Fruit fly (Drosophila melanogaster): Measurements from ENCODE around the gene CG14937.

CG14937 gene

DNA sequence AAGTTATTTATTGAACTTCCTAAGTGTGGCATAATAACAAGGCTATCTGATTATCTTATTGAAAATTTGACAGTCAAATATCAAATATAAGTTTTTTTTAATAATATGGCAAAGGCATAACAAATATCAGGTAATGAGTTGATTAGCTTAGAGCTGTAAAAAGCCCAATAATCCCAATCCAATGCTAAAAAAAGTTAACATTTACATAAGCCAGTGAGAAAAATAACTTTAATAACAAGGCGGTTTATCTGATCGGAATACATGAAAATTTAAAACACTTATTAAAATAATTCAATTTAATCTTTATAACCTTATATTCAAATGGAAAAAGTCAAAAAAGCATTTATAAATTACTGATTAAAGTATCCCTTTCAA, 14.4 kb upstream of the CG14937 start (continued):
- TF ChIP-seq CG15269 (tag; optimal IDR thresholded peaks at IDR 0.05): no peak
- no peak for TF ChIP-seq Lpt (GFP tag; optimal IDR thresholded peaks at IDR 0.05)
- TF ChIP-seq CG17612 (GFP tag; IDR thresholded peaks at IDR 0.05): no peak
- TF ChIP-seq sqz (GFP tag; optimal IDR thresholded peaks at IDR 0.05): no peak
- TF ChIP-seq CG31441 (GFP tag; IDR thresholded peaks at IDR 0.05): peak; percentile 11; the same call in 1 of the 2 replicates
- TF ChIP-seq Rx (GFP tag; IDR thresholded peaks at IDR 0.05): no peak
- no peak for TF ChIP-seq so (GFP tag; IDR thresholded peaks at IDR 0.05)
- TF ChIP-seq CG15073 (GFP tag; optimal IDR thresholded peaks at IDR 0.05): no peak
- no peak for TF ChIP-seq Hand (GFP tag; optimal IDR thresholded peaks at IDR 0.05)
- peak; percentile 48 for TF ChIP-seq CoRest (tag; optimal IDR thresholded peaks at IDR 0.05)
- TF ChIP-seq Ssrp (tag; optimal IDR thresholded peaks at IDR 0.05): peak; percentile 18
- TF ChIP-seq inv (GFP tag; IDR thresholded peaks at IDR 0.05; ENCODE audit: partially characterized antibody): no peak
- TF ChIP-seq CG32767 (GFP tag; IDR thresholded peaks at IDR 0.05): no peak
- no peak for TF ChIP-seq CG9797 (GFP tag; optimal IDR thresholded peaks at IDR 0.05)
- TF ChIP-seq Ets65A (GFP tag): peak; percentile 62
- no peak for TF ChIP-seq gcm (GFP tag; optimal IDR thresholded peaks at IDR 0.05)
- TF ChIP-seq CG17361 (GFP tag; IDR thresholded peaks at IDR 0.05): peak; percentile 55
- peak; percentile 10 for TF ChIP-seq CG18619 (GFP tag; optimal IDR thresholded peaks at IDR 0.05)
- no peak for TF ChIP-seq gsb (GFP tag; IDR thresholded peaks at IDR 0.05)
- no peak for TF ChIP-seq CG10959 (GFP tag; IDR thresholded peaks at IDR 0.05)
- no peak for TF ChIP-seq BtbVII (GFP tag; optimal IDR thresholded peaks at IDR 0.05)
- TF ChIP-seq ap (GFP tag; IDR thresholded peaks at IDR 0.05): no peak
- TF ChIP-seq Sry-β (GFP tag; optimal IDR thresholded peaks at IDR 0.05): peak; percentile 95
- TF ChIP-seq ERR (GFP tag; optimal IDR thresholded peaks at IDR 0.05): no peak
- no peak for TF ChIP-seq phol (tag; optimal IDR thresholded peaks at IDR 0.05)
- no peak for TF ChIP-seq CG12769 (tag; optimal IDR thresholded peaks at IDR 0.05)
- no peak for TF ChIP-seq fd3F (GFP tag; optimal IDR thresholded peaks at IDR 0.05)
- no peak for TF ChIP-seq CG1792 (GFP tag; optimal IDR thresholded peaks at IDR 0.05)
- no peak for TF ChIP-seq bab2 (GFP tag; optimal IDR thresholded peaks at IDR 0.05)

DNA sequence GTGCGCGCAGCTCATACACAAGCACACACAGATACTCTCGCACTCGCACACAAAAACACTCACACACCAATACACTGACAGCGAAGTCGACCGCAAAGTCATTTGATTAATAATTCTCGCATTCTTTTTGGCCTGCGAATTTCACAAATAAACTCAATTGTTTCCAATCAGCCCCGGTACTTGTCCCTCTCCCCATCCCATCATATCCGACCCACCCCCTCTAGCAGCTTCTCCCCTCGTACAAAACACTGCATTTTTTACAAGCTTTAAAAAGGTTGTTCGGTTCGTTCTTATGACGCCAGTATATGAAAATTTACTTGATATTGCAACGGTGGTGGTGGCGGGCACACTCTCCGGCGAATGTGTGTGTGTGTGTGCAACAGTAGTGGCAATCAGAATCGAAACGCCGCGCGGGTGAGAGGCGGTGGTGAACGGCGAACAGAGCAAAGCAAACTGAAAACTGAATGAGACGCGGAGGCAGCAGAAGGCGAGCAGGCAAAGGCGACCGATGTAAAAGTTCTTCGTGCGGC, 13.9 kb upstream of the CG14937 start:
- TF ChIP-seq CG14965 (GFP tag; optimal IDR thresholded peaks at IDR 0.05; ENCODE audit: borderline replicate concordance) (no peak), CG2199 (GFP tag; IDR thresholded peaks at IDR 0.05) (0 out of 3 replicates have a peak, but pooled peaks have one; percentile 74), tup (GFP tag; optimal IDR thresholded peaks at IDR 0.05) (no peak), repo (GFP tag; optimal IDR thresholded peaks at IDR 0.05) (peak; percentile 48), Dip2 (GFP tag; IDR thresholded peaks at IDR 0.05) (no peak), CG17829 (tag; optimal IDR thresholded peaks at IDR 0.05) (no peak), CG6272 (GFP tag; IDR thresholded peaks at IDR 0.05) (0 out of 2 replicates have a peak, but pooled peaks have one; percentile 15), amos (GFP tag; IDR thresholded peaks at IDR 0.05; ENCODE audit: partially characterized antibody) (peak; percentile 53; the same call in 1 of the 2 replicates), CG9817 (tag; optimal IDR thresholded peaks at IDR 0.05) (no peak), CG15073 (GFP tag; optimal IDR thresholded peaks at IDR 0.05) (peak; percentile 87), Mad (GFP tag; optimal IDR thresholded peaks at IDR 0.05) (peak; percentile 2), ase (GFP tag; IDR thresholded peaks at IDR 0.05) (no peak), CG11696 (GFP tag; IDR thresholded peaks at IDR 0.05) (no peak), CG6254 (GFP tag; optimal IDR thresholded peaks at IDR 0.05) (no peak), CG17186 (GFP tag; optimal IDR thresholded peaks at IDR 0.05) (no peak), Bdp1 (GFP tag; optimal IDR thresholded peaks at IDR 0.05) (no peak), fd102C (GFP tag; optimal IDR thresholded peaks at IDR 0.05) (no peak), Side (GFP tag; optimal IDR thresholded peaks at IDR 0.05) (peak; percentile 34), fd96Cb (tag; optimal IDR thresholded peaks at IDR 0.05) (no peak), CG34422 (GFP tag; IDR thresholded peaks at IDR 0.05) (peak; percentile 72; the same call in 1 of the 3 replicates), danr (GFP tag; IDR thresholded peaks at IDR 0.05) (no peak), bab2 (GFP tag; optimal IDR thresholded peaks at IDR 0.05) (no peak), BtbVII (GFP tag; optimal IDR thresholded peaks at IDR 0.05) (no peak), NC2β (GFP tag; optimal IDR thresholded peaks at IDR 0.05) (no peak), CG10209 (GFP tag; optimal IDR thresholded peaks at IDR 0.05) (no peak), usp (GFP tag; optimal IDR thresholded peaks at IDR 0.05) (no peak)
